Worm (Caenorhabditis elegans) whole organism, midembryonic: ENCODE results near the gene M176.5.

Experiments
- klf-2 ChIP-seq: fragments of 200-800 bp; sonication (Bioruptor generic); conservative IDR thresholded peaks from 2 replicates; pipeline ENCODE4 v1.3.6; 2022; ENCODE audit warnings: missing genetic modification reagents, missing genetic modification characterization, missing compliant biosample characterization
- med-1 ChIP-seq: sonication (generic microtip); optimal IDR thresholded peaks from 2 replicates; lab custom pipeline; 2017; ENCODE audit warnings: missing genetic modification characterization, mild to moderate bottlenecking, missing compliant biosample characterization, antibody characterized with exemption, missing genetic modification reagents; ENCODE audit not compliant: insufficient read depth

ce11 chrII:9438227-9438626 is 10.7 kb upstream of the M176.5 start, which contains the start of gene chil-13:
- TF ChIP-seq klf-2 (GFP tag; lab: Robert Waterston, UW) (no peak), med-1 (no peak)
